Worm (Caenorhabditis elegans) whole organism, early embryonic: ENCODE measurements around the gene ttx-1.

Source experiments
- ama-1 ChIP-seq: fragments of 150-350 bp; optimal IDR thresholded peaks from 2 replicates; lab custom pipeline; 2014
- ceh-13 ChIP-seq: fragments of 200-800 bp; sonication (Bioruptor generic); optimal IDR thresholded peaks from 2 replicates; lab custom pipeline; 2018; ENCODE audit warnings: mild to moderate bottlenecking, missing genetic modification characterization, missing compliant biosample characterization
- scrt-1 ChIP-seq: fragments of 200-800 bp; sonication (Bioruptor generic); IDR thresholded peaks from 2 replicates; pipeline ENCODE4 v1.3.6; 2022; ENCODE audit warnings: missing genetic modification characterization, missing compliant biosample characterization
- tbx-37 ChIP-seq: fragments of 200-800 bp; sonication (Bioruptor generic); conservative IDR thresholded peaks from 2 replicates; pipeline ENCODE4 v1.3.6; 2022; ENCODE audit warnings: missing genetic modification reagents, missing genetic modification characterization, missing compliant biosample characterization
- tra-4 ChIP-seq: sonication (generic microtip); optimal IDR thresholded peaks from 2 replicates; lab custom pipeline; 2017; ENCODE audit warnings: missing genetic modification characterization, missing compliant biosample characterization

ce11 chrV:20011199-20011598 lies 52.8 kb downstream of the ttx-1 start:
- TF ChIP-seq tra-4 (tag; lab: Kevin White, UChicago) = no peak
- no peak for TF ChIP-seq tbx-37 (GFP tag; lab: Robert Waterston, UW)
- no peak for TF ChIP-seq scrt-1 (GFP tag; lab: Robert Waterston, UW)
- no peak for TF ChIP-seq ama-1
- no peak for TF ChIP-seq ceh-13 (GFP tag; lab: Kevin White, UChicago)
